Fruit fly (Drosophila melanogaster) whole organism, embryonic: Measurements from ENCODE around the gene CG12592.

Source experiments
- Atf-2 ChIP-seq: fragments of 200-800 bp; sonication (Bioruptor generic); optimal IDR thresholded peaks from 2 replicates; lab custom pipeline; 2016; ENCODE audit warnings: missing biosample characterization, missing genetic modification characterization
- CG12769 ChIP-seq: fragments of 200-800 bp; sonication (Bioruptor generic); optimal IDR thresholded peaks from 2 replicates; lab custom pipeline; 2019; ENCODE audit warnings: missing biosample characterization, mild to moderate bottlenecking, missing genetic modification characterization, moderate library complexity
- CG13287 ChIP-seq: fragments of 200-800 bp; sonication (Bioruptor generic); IDR thresholded peaks from 2 replicates; pipeline ENCODE4 v1.3.6; 2022; ENCODE audit warnings: missing biosample characterization, missing genetic modification characterization; ENCODE audit not compliant: partially characterized antibody
- CG13296 ChIP-seq: fragments of 200-800 bp; sonication (Bioruptor generic); optimal IDR thresholded peaks from 3 replicates; lab custom pipeline; 2018; ENCODE audit warnings: missing biosample characterization, mild to moderate bottlenecking, missing genetic modification characterization
- CG13424 ChIP-seq: fragments of 200-800 bp; sonication (Bioruptor generic); optimal IDR thresholded peaks from 2 replicates; lab custom pipeline; 2019; ENCODE audit warnings: missing biosample characterization, mild to moderate bottlenecking, missing genetic modification characterization, moderate library complexity
- CG15514 ChIP-seq: fragments of 200-800 bp; sonication (Bioruptor generic); optimal IDR thresholded peaks from 3 replicates; lab custom pipeline; 2017; ENCODE audit warnings: missing biosample characterization, missing genetic modification characterization, mild to moderate bottlenecking, moderate library complexity, missing genetic modification reagents
- CG15696 ChIP-seq: fragments of 200-800 bp; sonication (Bioruptor generic); optimal IDR thresholded peaks from 2 replicates; lab custom pipeline; 2019; ENCODE audit warnings: missing biosample characterization, mild to moderate bottlenecking, missing genetic modification characterization, moderate library complexity
- CG16863 ChIP-seq: fragments of 200-800 bp; sonication (Bioruptor generic); optimal IDR thresholded peaks from 3 replicates; lab custom pipeline; 2016; ENCODE audit warnings: missing biosample characterization, missing genetic modification characterization
- CG17912 ChIP-seq: fragments of 200-800 bp; sonication (Bioruptor generic); optimal IDR thresholded peaks from 2 replicates; lab custom pipeline; 2018; ENCODE audit warnings: missing biosample characterization, mild to moderate bottlenecking, missing genetic modification characterization
- CG2116 ChIP-seq: fragments of 200-800 bp; sonication (Bioruptor generic); optimal IDR thresholded peaks from 3 replicates; lab custom pipeline; 2018; ENCODE audit warnings: missing biosample characterization, mild to moderate bottlenecking, missing genetic modification characterization
- CG2120 ChIP-seq: fragments of 200-800 bp; sonication (Bioruptor generic); optimal IDR thresholded peaks from 3 replicates; lab custom pipeline; 2016; ENCODE audit warnings: missing biosample characterization, missing genetic modification characterization
- CG30403 ChIP-seq: fragments of 200-800 bp; sonication (Bioruptor generic); optimal IDR thresholded peaks from 3 replicates; lab custom pipeline; 2016; ENCODE audit warnings: missing biosample characterization, missing genetic modification characterization
- CG4404 ChIP-seq: fragments of 200-800 bp; sonication (Bioruptor generic); IDR thresholded peaks from 2 replicates; pipeline ENCODE4 v1.3.6; 2022; ENCODE audit warnings: missing biosample characterization, missing genetic modification characterization
- CG4730 ChIP-seq: fragments of 200-800 bp; sonication (Bioruptor generic); IDR thresholded peaks from 2 replicates; pipeline ENCODE4 v1.3.6; 2022; ENCODE audit warnings: missing biosample characterization, missing genetic modification characterization
- CG4854 ChIP-seq: fragments of 200-800 bp; sonication (Bioruptor generic); optimal IDR thresholded peaks from 2 replicates; lab custom pipeline; 2016; ENCODE audit warnings: missing biosample characterization, missing genetic modification characterization, inconsistent platforms
- CG7928 ChIP-seq: fragments of 200-800 bp; sonication (Bioruptor generic); optimal IDR thresholded peaks from 2 replicates; lab custom pipeline; 2017; ENCODE audit warnings: missing biosample characterization, mild to moderate bottlenecking, missing genetic modification characterization
- CG8359 ChIP-seq: fragments of 200-800 bp; sonication (Bioruptor generic); optimal IDR thresholded peaks from 2 replicates; lab custom pipeline; 2017; ENCODE audit warnings: missing biosample characterization, mild to moderate bottlenecking, missing genetic modification characterization, borderline replicate concordance
- CG9817 ChIP-seq: fragments of 200-800 bp; sonication (Bioruptor generic); optimal IDR thresholded peaks from 2 replicates; lab custom pipeline; 2018; ENCODE audit warnings: missing biosample characterization, mild to moderate bottlenecking, missing genetic modification characterization, moderate library complexity
- Fer1 ChIP-seq: fragments of 200-800 bp; sonication (Bioruptor generic); optimal IDR thresholded peaks from 2 replicates; lab custom pipeline; 2017; ENCODE audit warnings: missing biosample characterization, mild to moderate bottlenecking, missing genetic modification characterization
- HHEX ChIP-seq: fragments of 200-800 bp; sonication (Bioruptor generic); optimal IDR thresholded peaks from 3 replicates; lab custom pipeline; 2017; ENCODE audit warnings: missing biosample characterization, mild to moderate bottlenecking, missing genetic modification characterization, missing genetic modification reagents
- Hr3 ChIP-seq: fragments of 200-800 bp; sonication (Bioruptor generic); optimal IDR thresholded peaks from 3 replicates; lab custom pipeline; 2016; ENCODE audit warnings: missing biosample characterization, missing genetic modification characterization
- Hr51 ChIP-seq, 2 experiments: fragments of 200-800 bp; sonication (Bioruptor generic); optimal IDR thresholded peaks; 2 replicates in 1 of 2; 3 replicates in 1 of 2; lab custom pipeline; 2016 to 2018; ENCODE audit warnings: missing biosample characterization in 2 of 2, missing genetic modification characterization in 2 of 2, mild to moderate bottlenecking in 1 of 2, moderate library complexity in 1 of 2
- Max ChIP-seq: fragments of 200-800 bp; sonication (Bioruptor generic); optimal IDR thresholded peaks from 2 replicates; lab custom pipeline; 2016; ENCODE audit warnings: missing biosample characterization, mild to moderate bottlenecking, missing genetic modification characterization
- Med ChIP-seq: fragments of 200-800 bp; sonication (Bioruptor generic); peaks from one replicate; lab custom pipeline; 2016; ENCODE audit warnings: missing biosample characterization, missing genetic modification characterization, mild to moderate bottlenecking, inconsistent platforms, moderate library complexity
- Mrtf ChIP-seq: fragments of 200-800 bp; sonication (Bioruptor generic); IDR thresholded peaks from 3 replicates; pipeline ENCODE4 v1.3.6; 2022; ENCODE audit warnings: missing biosample characterization, missing genetic modification characterization
- Neu2 ChIP-seq: fragments of 200-800 bp; sonication (Bioruptor generic); optimal IDR thresholded peaks from 3 replicates; lab custom pipeline; 2016; ENCODE audit warnings: missing biosample characterization, missing genetic modification characterization, borderline replicate concordance
- Oli ChIP-seq: fragments of 200-800 bp; sonication (Bioruptor generic); optimal IDR thresholded peaks from 2 replicates; lab custom pipeline; 2018; ENCODE audit warnings: missing biosample characterization, mild to moderate bottlenecking, missing genetic modification characterization, moderate library complexity
- amos ChIP-seq: fragments of 200-800 bp; sonication (Bioruptor generic); IDR thresholded peaks from 2 replicates; pipeline ENCODE4 v1.3.6; 2022; ENCODE audit warnings: missing biosample characterization, missing genetic modification characterization; ENCODE audit not compliant: partially characterized antibody
- ash1 ChIP-seq: fragments of 200-800 bp; sonication (Bioruptor generic); optimal IDR thresholded peaks from 2 replicates; lab custom pipeline; 2018; ENCODE audit warnings: missing biosample characterization, mild to moderate bottlenecking, missing genetic modification characterization
- bbx ChIP-seq: fragments of 200-800 bp; sonication (Bioruptor generic); IDR thresholded peaks from 2 replicates; pipeline ENCODE4 v1.3.6; 2022; ENCODE audit warnings: missing biosample characterization, missing genetic modification characterization; ENCODE audit not compliant: partially characterized antibody
- cg ChIP-seq: fragments of 200-800 bp; sonication (Bioruptor generic); optimal IDR thresholded peaks from 3 replicates; lab custom pipeline; 2019; ENCODE audit warnings: missing biosample characterization, mild to moderate bottlenecking, missing genetic modification characterization, moderate library complexity
- crp ChIP-seq, 2 experiments: fragments of 200-800 bp; sonication (Bioruptor generic); optimal IDR thresholded peaks; 2 replicates in 1 of 2; 3 replicates in 1 of 2; lab custom pipeline; 2017; ENCODE audit warnings: missing biosample characterization in 2 of 2, missing genetic modification characterization in 2 of 2, mild to moderate bottlenecking in 1 of 2, moderate library complexity in 1 of 2
- disco-r ChIP-seq: fragments of 200-800 bp; sonication (Bioruptor generic); optimal IDR thresholded peaks from 2 replicates; lab custom pipeline; 2016; ENCODE audit warnings: missing biosample characterization, missing genetic modification characterization
- fru ChIP-seq: fragments of >200 bp; optimal IDR thresholded peaks from 2 replicates; lab custom pipeline; 2017
- gfzf ChIP-seq: fragments of 200-800 bp; sonication (Bioruptor generic); optimal IDR thresholded peaks from 2 replicates; lab custom pipeline; 2016; ENCODE audit warnings: missing biosample characterization, mild to moderate bottlenecking, missing genetic modification characterization, moderate library complexity
- grn ChIP-seq: fragments of 200-800 bp; sonication (Bioruptor generic); optimal IDR thresholded peaks from 3 replicates; lab custom pipeline; 2017; ENCODE audit warnings: missing biosample characterization, missing genetic modification characterization
- gro ChIP-seq: fragments of 200-800 bp; sonication (Bioruptor generic); optimal IDR thresholded peaks from 2 replicates; lab custom pipeline; 2016; ENCODE audit warnings: missing biosample characterization, missing genetic modification characterization
- h ChIP-seq: fragments of >200 bp; optimal IDR thresholded peaks from 2 replicates; lab custom pipeline; 2017
- insv ChIP-seq, 2 experiments: fragments of 200-800 bp; sonication (Bioruptor generic); optimal IDR thresholded peaks; 3 replicates each; lab custom pipeline; 2016 to 2018; ENCODE audit warnings: missing biosample characterization in 2 of 2, missing genetic modification characterization in 2 of 2
- kah ChIP-seq: fragments of 200-800 bp; sonication (Bioruptor generic); optimal IDR thresholded peaks from 2 replicates; lab custom pipeline; 2018; ENCODE audit warnings: missing biosample characterization, mild to moderate bottlenecking, missing genetic modification characterization
- nom ChIP-seq: fragments of 200-800 bp; sonication (Bioruptor generic); optimal IDR thresholded peaks from 2 replicates; lab custom pipeline; 2017; ENCODE audit warnings: missing biosample characterization, missing genetic modification characterization, mild to moderate bottlenecking, moderate library complexity, missing genetic modification reagents
- prd ChIP-seq, 3 experiments: fragments of >200 bp in 2 of 3; fragments of 200-800 bp in 1 of 3; sonication (Bioruptor generic) in 1 of 3; optimal IDR thresholded peaks in 2 of 3; IDR thresholded peaks in 1 of 3; 2 replicates in 2 of 3; 3 replicates in 1 of 3; pipeline versions ENCODE4 v1.3.6 to Lab custom; 2017 to 2022; ENCODE audit warnings: missing biosample characterization in 1 of 3, missing genetic modification characterization in 1 of 3
- rib ChIP-seq: fragments of 200-800 bp; sonication (Bioruptor generic); IDR thresholded peaks from 2 replicates; pipeline ENCODE4 v1.3.6; 2022; ENCODE audit warnings: missing biosample characterization, missing genetic modification characterization
- ro ChIP-seq: fragments of 200-800 bp; sonication (Bioruptor generic); IDR thresholded peaks from 2 replicates; pipeline ENCODE4 v1.3.6; 2022; ENCODE audit warnings: missing biosample characterization, missing genetic modification characterization
- sens-2 ChIP-seq: fragments of 200-800 bp; sonication (Bioruptor generic); IDR thresholded peaks from 2 replicates; pipeline ENCODE4 v1.3.6; 2022; ENCODE audit warnings: missing biosample characterization, missing genetic modification characterization
- shn ChIP-seq: fragments of 200-800 bp; sonication (Bioruptor generic); optimal IDR thresholded peaks from 3 replicates; lab custom pipeline; 2016; ENCODE audit warnings: missing biosample characterization, missing genetic modification characterization
- slbo ChIP-seq: fragments of 200-800 bp; sonication (Bioruptor generic); IDR thresholded peaks from 2 replicates; pipeline ENCODE4 v1.3.6; 2022; ENCODE audit warnings: missing biosample characterization, missing genetic modification characterization
- toy ChIP-seq: fragments of 200-800 bp; sonication (Bioruptor generic); IDR thresholded peaks from 2 replicates; pipeline ENCODE4 v1.3.6; 2022; ENCODE audit warnings: missing biosample characterization, missing genetic modification characterization
- zen ChIP-seq: fragments of 200-800 bp; sonication (Bioruptor generic); optimal IDR thresholded peaks from 3 replicates; lab custom pipeline; 2018; ENCODE audit warnings: missing biosample characterization, mild to moderate bottlenecking, missing genetic modification characterization, moderate library complexity

CG12592 gene

dm6 chr3R:10332823-10333263 is 5.3 kb upstream of the CG12592 start, which contains the start of gene sle (continued):
- TF ChIP-seq toy, result no peak
- TF ChIP-seq disco-r (GFP tag; lab: Kevin White, UChicago), result peak; percentile 44
- peak; percentile 47; the same call in 1 of the 2 replicates for TF ChIP-seq slbo (GFP tag; lab: Robert Waterston, UW)
- peak; percentile 33 for TF ChIP-seq gfzf (GFP tag; lab: Kevin White, UChicago)
- no peak for TF ChIP-seq prd (optimal IDR thresholded peaks at IDR 0.05; lab: Kevin White, UChicago)
- TF ChIP-seq prd (GFP tag; IDR thresholded peaks at IDR 0.05; lab: Robert Waterston, UW), result peak; percentile 54; the same call in 2 of the 3 replicates
- peak; percentile 41 for TF ChIP-seq CG13424
- peak; percentile 32 for TF ChIP-seq CG9817 (tag; lab: Kevin White, UChicago)
- peak; percentile 95 for TF ChIP-seq CG2116 (GFP tag; lab: Kevin White, UChicago)
- TF ChIP-seq CG12769, result no peak
- peak; percentile 24; the same call in 1 of the 2 replicates for TF ChIP-seq CG4404 (GFP tag; lab: Robert Waterston, UW)
- TF ChIP-seq amos (GFP tag; lab: Robert Waterston, UW), result peak; percentile 47; the same call in 1 of the 2 replicates
- no peak for TF ChIP-seq kah
- no peak for TF ChIP-seq Mrtf
- TF ChIP-seq ash1, result no peak
- no peak for TF ChIP-seq CG4730
- TF ChIP-seq Oli (tag; lab: Kevin White, UChicago), result peak; percentile 27
- peak; percentile 57 for TF ChIP-seq HHEX (GFP tag; lab: Kevin White, UChicago)
- peak; percentile 77 for TF ChIP-seq gro (GFP tag; lab: Kevin White, UChicago)
- no peak for TF ChIP-seq ro (GFP tag; lab: Robert Waterston, UW)
- TF ChIP-seq cg (GFP tag; lab: Kevin White, UChicago), result no peak
- TF ChIP-seq bbx (GFP tag; lab: Robert Waterston, UW), result peak; percentile 53
- peak; percentile 66 for TF ChIP-seq CG30403 (GFP tag; lab: Kevin White, UChicago)
- TF ChIP-seq CG13287, result peak; percentile 68
- TF ChIP-seq CG4854 (GFP tag; lab: Kevin White, UChicago), result peak; percentile 54
- TF ChIP-seq grn (GFP tag; lab: Kevin White, UChicago), result no peak
- peak; percentile 96 for TF ChIP-seq Med
- TF ChIP-seq fru, result no peak
- peak; percentile 66 for TF ChIP-seq Fer1 (GFP tag; lab: Kevin White, UChicago)
- TF ChIP-seq Max (GFP tag; lab: Kevin White, UChicago), result peak; percentile 86
- peak; percentile 64 for TF ChIP-seq zen (tag; lab: Kevin White, UChicago)
- TF ChIP-seq CG16863 (GFP tag; lab: Kevin White, UChicago), result peak; percentile 61
- peak; percentile 83 for TF ChIP-seq CG15514 (GFP tag; lab: Kevin White, UChicago)
- TF ChIP-seq Neu2 (GFP tag; lab: Kevin White, UChicago), result peak; percentile 92
- no peak for TF ChIP-seq CG15696
- no peak for TF ChIP-seq CG8359 (GFP tag; lab: Kevin White, UChicago)
- TF ChIP-seq Atf-2 (GFP tag; lab: Kevin White, UChicago), result peak; percentile 14
- TF ChIP-seq h, result no peak
- no peak for TF ChIP-seq CG17912 (GFP tag; lab: Kevin White, UChicago)
- TF ChIP-seq Hr3, result peak; percentile 54
- TF ChIP-seq CG2120 (GFP tag; lab: Kevin White, UChicago), result peak; percentile 80
- 0 out of 2 replicates have a peak, but pooled peaks have one; percentile 39 for TF ChIP-seq rib
- TF ChIP-seq CG13296, result peak; percentile 59
- TF ChIP-seq crp (GFP tag; optimal IDR thresholded peaks at IDR 0.05; lab: Kevin White, UChicago), result peak in 1 of 2 experiments; percentile 65
- peak; percentile 44 for TF ChIP-seq nom (GFP tag; lab: Kevin White, UChicago)
- TF ChIP-seq insv (GFP tag; optimal IDR thresholded peaks at IDR 0.05; lab: Kevin White, UChicago), result peak in 1 of 2 experiments; percentile 27
- TF ChIP-seq CG7928 (GFP tag; lab: Kevin White, UChicago), result peak; percentile 54
- TF ChIP-seq sens-2 (GFP tag; lab: Robert Waterston, UW), result no peak
- peak in 1 of 2 experiments; percentile 36 for TF ChIP-seq Hr51 (GFP tag; optimal IDR thresholded peaks at IDR 0.05; lab: Kevin White, UChicago)
- TF ChIP-seq shn (GFP tag; lab: Kevin White, UChicago), result peak; percentile 38
